Worm (Caenorhabditis elegans) whole organism, young adult: ENCODE results near the gene Y46G5A.18.
A peak's percentile ranks its signal among the peaks of the same experiment; 100 is the strongest.

Source experiments
- B0261.1 ChIP-seq: sonication (generic microtip); optimal IDR thresholded peaks from 2 replicates; lab custom pipeline; 2016; ENCODE audit warnings: mild to moderate bottlenecking, missing genetic modification characterization, moderate library complexity, missing compliant biosample characterization
- B0336.3 ChIP-seq: fragments of 200-800 bp; sonication (Bioruptor generic); IDR thresholded peaks from 2 replicates; pipeline ENCODE4 v1.3.6; 2022; ENCODE audit warnings: missing genetic modification characterization, missing compliant biosample characterization
- D2030.7 ChIP-seq: fragments of 200-800 bp; sonication (Bioruptor generic); IDR thresholded peaks from 2 replicates; pipeline ENCODE4 v1.3.6; 2022; ENCODE audit warnings: missing genetic modification reagents, missing genetic modification characterization, missing compliant biosample characterization
- F23B12.7 ChIP-seq: sonication (generic microtip); optimal IDR thresholded peaks from 2 replicates; lab custom pipeline; 2017; ENCODE audit warnings: missing genetic modification characterization, mild to moderate bottlenecking, missing compliant biosample characterization, antibody characterized with exemption, moderate library complexity; ENCODE audit not compliant: insufficient read depth
- F37B4.10 ChIP-seq: fragments of 200-800 bp; sonication (Bioruptor generic); IDR thresholded peaks from 2 replicates; pipeline ENCODE4 v1.3.6; 2022; ENCODE audit warnings: missing genetic modification characterization, missing compliant biosample characterization
- F52B5.7 ChIP-seq: sonication (generic microtip); optimal IDR thresholded peaks from 2 replicates; lab custom pipeline; 2016; ENCODE audit warnings: mild to moderate bottlenecking, missing genetic modification characterization, missing compliant biosample characterization
- F55B11.4 ChIP-seq: sonication (generic microtip); optimal IDR thresholded peaks from 2 replicates; lab custom pipeline; 2016; ENCODE audit warnings: missing compliant biosample characterization, missing genetic modification characterization, borderline replicate concordance; ENCODE audit not compliant: insufficient read depth
- F57A8.1 ChIP-seq: fragments of 200-800 bp; sonication (Bioruptor generic); optimal IDR thresholded peaks from 2 replicates; lab custom pipeline; 2018; ENCODE audit warnings: mild to moderate bottlenecking, missing genetic modification characterization, moderate library complexity, missing compliant biosample characterization
- F57C9.4 ChIP-seq: sonication (generic microtip); optimal IDR thresholded peaks from 2 replicates; lab custom pipeline; 2017; ENCODE audit warnings: mild to moderate bottlenecking, missing genetic modification characterization, missing compliant biosample characterization
- Y53G8AR.9 ChIP-seq: fragments of 200-800 bp; sonication (Bioruptor generic); conservative IDR thresholded peaks from 2 replicates; pipeline ENCODE4 v1.3.6; 2022; ENCODE audit warnings: missing genetic modification reagents, missing genetic modification characterization, missing compliant biosample characterization
- Y56A3A.18 ChIP-seq: fragments of 200-800 bp; sonication (Bioruptor generic); IDR thresholded peaks from 2 replicates; pipeline ENCODE4 v1.3.6; 2022; ENCODE audit warnings: missing genetic modification reagents, missing genetic modification characterization, missing compliant biosample characterization
- ZK185.1 ChIP-seq: sonication (generic microtip); optimal IDR thresholded peaks from 2 replicates; lab custom pipeline; 2016; ENCODE audit warnings: mild to moderate bottlenecking, missing genetic modification characterization, missing compliant biosample characterization; ENCODE audit not compliant: poor library complexity, severe bottlenecking
- akir-1 ChIP-seq: fragments of 200-800 bp; sonication (Bioruptor generic); optimal IDR thresholded peaks from 2 replicates; lab custom pipeline; 2018; ENCODE audit warnings: mild to moderate bottlenecking, missing genetic modification characterization, moderate library complexity, missing compliant biosample characterization
- aptf-2 ChIP-seq: fragments of 200-800 bp; sonication (Bioruptor generic); conservative IDR thresholded peaks from 2 replicates; pipeline ENCODE4 v1.3.6; 2022; ENCODE audit warnings: missing genetic modification reagents, missing genetic modification characterization, missing compliant biosample characterization
- aptf-3 ChIP-seq: fragments of 200-800 bp; sonication (Bioruptor generic); IDR thresholded peaks from 2 replicates; pipeline ENCODE4 v1.3.6; 2022; ENCODE audit warnings: missing genetic modification characterization, missing compliant biosample characterization
- attf-6 ChIP-seq: fragments of 200-800 bp; sonication (Bioruptor generic); IDR thresholded peaks from 2 replicates; pipeline ENCODE4 v1.3.6; 2022; ENCODE audit warnings: missing genetic modification reagents, missing genetic modification characterization, missing compliant biosample characterization
- ccch-3 ChIP-seq: fragments of 200-800 bp; sonication (Bioruptor generic); optimal IDR thresholded peaks from 2 replicates; lab custom pipeline; 2018; ENCODE audit warnings: mild to moderate bottlenecking, missing genetic modification characterization, missing compliant biosample characterization
- cebp-1 ChIP-seq, 2 experiments: fragments of 200-800 bp in 1 of 2; sonication (Bioruptor generic) in 1 of 2; sonication (generic microtip) in 1 of 2; IDR thresholded peaks in 1 of 2; optimal IDR thresholded peaks in 1 of 2; 2 replicates each; pipeline versions ENCODE4 v1.3.6 to Lab custom; 2017 to 2022; ENCODE audit warnings: missing compliant biosample characterization in 2 of 2, missing genetic modification characterization in 2 of 2, mild to moderate bottlenecking in 1 of 2, missing genetic modification reagents in 1 of 2, moderate library complexity in 1 of 2
- ceh-100 ChIP-seq: fragments of 200-800 bp; sonication (Bioruptor generic); IDR thresholded peaks from 2 replicates; pipeline ENCODE4 v1.3.6; 2022; ENCODE audit warnings: missing genetic modification reagents, missing genetic modification characterization, missing compliant biosample characterization
- chd-7 ChIP-seq: sonication (generic microtip); optimal IDR thresholded peaks from 2 replicates; lab custom pipeline; 2016; ENCODE audit warnings: mild to moderate bottlenecking, missing genetic modification characterization, moderate library complexity, missing compliant biosample characterization
- dox-1 ChIP-seq: fragments of 200-800 bp; sonication (Bioruptor generic); IDR thresholded peaks from 2 replicates; pipeline ENCODE4 v1.3.6; 2022; ENCODE audit warnings: missing genetic modification reagents, missing genetic modification characterization, missing compliant biosample characterization
- efl-1 ChIP-seq: fragments of 150-350 bp; optimal IDR thresholded peaks from 2 replicates; lab custom pipeline; 2014; ENCODE audit warnings: missing biosample characterization, missing genetic modification reagents, missing genetic modification characterization
- fkh-3 ChIP-seq: sonication (generic microtip); optimal IDR thresholded peaks from 2 replicates; lab custom pipeline; 2016; ENCODE audit warnings: mild to moderate bottlenecking, missing genetic modification characterization, missing compliant biosample characterization
- gei-17 ChIP-seq: fragments of 200-800 bp; sonication (Bioruptor generic); optimal IDR thresholded peaks from 2 replicates; lab custom pipeline; 2018; ENCODE audit warnings: mild to moderate bottlenecking, missing genetic modification characterization, missing compliant biosample characterization
- hmg-1.2 ChIP-seq: fragments of 200-800 bp; sonication (Bioruptor generic); IDR thresholded peaks from 2 replicates; pipeline ENCODE4 v1.3.6; 2022; ENCODE audit warnings: missing genetic modification reagents, missing genetic modification characterization, missing compliant biosample characterization
- hrde-1 ChIP-seq: sonication (generic microtip); optimal IDR thresholded peaks from 2 replicates; lab custom pipeline; 2016; ENCODE audit warnings: missing genetic modification characterization, mild to moderate bottlenecking, missing compliant biosample characterization, moderate library complexity, missing genotype, missing genetic modification reagents, borderline replicate concordance
- lin-35 ChIP-seq, 3 experiments: fragments of 150-350 bp in 2 of 3; sonication (generic microtip) in 1 of 3; optimal IDR thresholded peaks; 2 replicates each; lab custom pipeline; 2014 to 2018; ENCODE audit warnings: missing biosample characterization in 3 of 3, missing genetic modification characterization in 3 of 3, missing genetic modification reagents in 3 of 3
- lin-40 ChIP-seq: sonication (generic microtip); optimal IDR thresholded peaks from 2 replicates; lab custom pipeline; 2016; ENCODE audit warnings: missing genetic modification characterization, mild to moderate bottlenecking, missing compliant biosample characterization, missing genotype, missing genetic modification reagents
- lin-54 ChIP-seq: fragments of 200-800 bp; sonication (Bioruptor generic); optimal IDR thresholded peaks from 2 replicates; lab custom pipeline; 2018; ENCODE audit warnings: mild to moderate bottlenecking, missing genetic modification characterization, missing compliant biosample characterization
- lsy-27 ChIP-seq: sonication (generic microtip); optimal IDR thresholded peaks from 2 replicates; lab custom pipeline; 2017; ENCODE audit warnings: missing genetic modification characterization, mild to moderate bottlenecking, missing compliant biosample characterization, antibody characterized with exemption, missing genotype, borderline replicate concordance; ENCODE audit not compliant: insufficient read depth
- madf-3 ChIP-seq: fragments of 200-800 bp; sonication (Bioruptor generic); IDR thresholded peaks from 2 replicates; pipeline ENCODE4 v1.3.6; 2022; ENCODE audit warnings: missing genetic modification reagents, missing genetic modification characterization, missing compliant biosample characterization
- mcd-1 ChIP-seq: fragments of 200-800 bp; sonication (Bioruptor generic); IDR thresholded peaks from 2 replicates; pipeline ENCODE4 v1.3.6; 2022; ENCODE audit warnings: missing genetic modification reagents, missing genetic modification characterization, missing compliant biosample characterization
- mel-28 ChIP-seq: sonication (generic microtip); optimal IDR thresholded peaks from 2 replicates; lab custom pipeline; 2016; ENCODE audit warnings: borderline replicate concordance, mild to moderate bottlenecking, missing genetic modification characterization, missing compliant biosample characterization
- nfyb-1 ChIP-seq: fragments of 200-800 bp; sonication (Bioruptor generic); IDR thresholded peaks from 2 replicates; pipeline ENCODE4 v1.3.6; 2022; ENCODE audit warnings: missing genetic modification reagents, missing genetic modification characterization, missing compliant biosample characterization
- sdz-38 ChIP-seq: sonication (generic microtip); optimal IDR thresholded peaks from 2 replicates; lab custom pipeline; 2016; ENCODE audit warnings: missing genotype, missing genetic modification characterization, missing compliant biosample characterization
- snpc-3.4 ChIP-seq: sonication (generic microtip); optimal IDR thresholded peaks from 2 replicates; lab custom pipeline; 2017; ENCODE audit warnings: missing genetic modification characterization, mild to moderate bottlenecking, missing compliant biosample characterization, antibody characterized with exemption, moderate library complexity, missing genotype, missing genetic modification reagents
- snpc-4 ChIP-seq, 5 experiments: fragments of 150-350 bp in 1 of 5; sonication (generic microtip) in 4 of 5; optimal IDR thresholded peaks; 2 replicates each; lab custom pipeline; 2014 to 2018; ENCODE audit warnings: missing genetic modification characterization in 5 of 5, missing biosample characterization in 3 of 5, antibody characterized with exemption in 2 of 5, mild to moderate bottlenecking in 2 of 5, missing compliant biosample characterization in 2 of 5, missing genotype in 2 of 5, moderate library complexity in 2 of 5, missing genetic modification reagents in 1 of 5
- somi-1 ChIP-seq: fragments of 200-800 bp; sonication (Bioruptor generic); optimal IDR thresholded peaks from 2 replicates; lab custom pipeline; 2018; ENCODE audit warnings: mild to moderate bottlenecking, missing genetic modification characterization, missing compliant biosample characterization
- tbx-9 ChIP-seq: sonication (generic microtip); optimal IDR thresholded peaks from 2 replicates; lab custom pipeline; 2016; ENCODE audit warnings: borderline replicate concordance, missing genetic modification characterization, inconsistent platforms, missing compliant biosample characterization
- zfh-2 ChIP-seq: fragments of 200-800 bp; sonication (Bioruptor generic); conservative IDR thresholded peaks from 2 replicates; pipeline ENCODE4 v1.3.6; 2022; ENCODE audit warnings: missing genetic modification reagents, missing genetic modification characterization, missing compliant biosample characterization
- ztf-18 ChIP-seq: sonication (generic microtip); optimal IDR thresholded peaks from 2 replicates; lab custom pipeline; 2016; ENCODE audit warnings: missing genotype, mild to moderate bottlenecking, missing genetic modification characterization, missing compliant biosample characterization
- ztf-22 ChIP-seq: fragments of 200-800 bp; sonication (Bioruptor generic); optimal IDR thresholded peaks from 2 replicates; lab custom pipeline; 2018; ENCODE audit warnings: mild to moderate bottlenecking, missing genetic modification characterization, moderate library complexity, missing compliant biosample characterization
- ztf-26 ChIP-seq: sonication (generic microtip); optimal IDR thresholded peaks from 2 replicates; lab custom pipeline; 2017; ENCODE audit warnings: missing genetic modification characterization, missing compliant biosample characterization

Gene Y46G5A.18

DNA sequence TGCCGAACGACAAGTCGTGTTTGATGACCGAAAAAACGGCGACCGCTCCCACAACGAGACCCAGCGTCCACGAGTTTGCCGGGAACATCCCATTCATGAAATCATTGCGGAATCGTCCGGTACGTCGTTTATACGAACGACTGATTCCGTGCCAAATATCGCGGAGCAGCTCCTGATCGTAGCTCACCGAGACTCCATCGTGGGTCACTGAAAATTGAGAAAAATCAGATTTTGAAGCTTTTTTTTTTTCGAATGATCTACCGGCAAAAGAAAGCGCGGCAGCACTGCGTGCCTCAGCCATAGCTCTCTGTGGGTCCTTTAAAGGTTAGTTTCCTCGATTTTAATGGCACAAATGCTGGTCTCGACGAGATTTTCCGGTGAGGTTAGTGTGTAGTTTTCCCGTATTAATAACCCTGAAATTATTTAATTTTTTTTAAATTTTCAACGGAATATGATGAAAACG, 9.0 kb downstream of the Y46G5A.18 start, which contains the start of gene cpt-1:
TSS of gene cpt-1 (minus strand) at position 413 of the 463 bp plus-strand sequence.
- TF ChIP-seq mcd-1 (GFP tag; lab: Robert Waterston, UW) (peak; percentile 28; the same call in 1 of the 2 replicates), gei-17 (peak; percentile 23), ztf-22 (GFP tag; lab: Kevin White, UChicago) (no peak), Y53G8AR.9 (GFP tag; lab: Robert Waterston, UW) (peak; percentile 34), efl-1 (GFP tag; lab: Kevin White, UChicago) (no peak), ztf-18 (tag; lab: Kevin White, UChicago) (no peak), zfh-2 (0 out of 2 replicates have a peak, but pooled peaks have one; percentile 19), chd-7 (tag; lab: Kevin White, UChicago) (peak; percentile 4), hrde-1 (tag; lab: Kevin White, UChicago) (no peak), sdz-38 (tag; lab: Kevin White, UChicago) (no peak), cebp-1 (GFP tag; IDR thresholded peaks at IDR 0.05; lab: Robert Waterston, UW) (no peak), cebp-1 (tag; optimal IDR thresholded peaks at IDR 0.05; lab: Kevin White, UChicago) (peak; percentile 15), ceh-100 (GFP tag; lab: Robert Waterston, UW) (no peak)

- TF ChIP-seq B0336.3 (peak; percentile 63), ccch-3 (GFP tag; lab: Kevin White, UChicago) (no peak), cebp-1 (GFP tag; IDR thresholded peaks at IDR 0.05; lab: Robert Waterston, UW) (no peak), cebp-1 (tag; optimal IDR thresholded peaks at IDR 0.05; lab: Kevin White, UChicago) (peak; percentile 39), B0261.1 (tag; lab: Kevin White, UChicago) (no peak), somi-1 (GFP tag; lab: Kevin White, UChicago) (no peak), aptf-3 (GFP tag; lab: Robert Waterston, UW) (no peak), F55B11.4 (tag; lab: Kevin White, UChicago) (no peak), F23B12.7 (tag; lab: Kevin White, UChicago) (no peak), hmg-1.2 (no peak), tbx-9 (no peak), akir-1 (GFP tag; lab: Kevin White, UChicago) (no peak), lsy-27 (no peak), F57C9.4 (tag; lab: Kevin White, UChicago) (peak; percentile 40), snpc-3.4 (no peak), mel-28 (tag; lab: Kevin White, UChicago) (peak; percentile 55), fkh-3 (tag; lab: Kevin White, UChicago) (no peak), D2030.7 (GFP tag; lab: Robert Waterston, UW) (no peak), madf-3 (no peak), aptf-2 (no peak), sdz-38 (tag; lab: Kevin White, UChicago) (no peak), lin-35 (GFP tag; optimal IDR thresholded peaks at IDR 0.05; lab: Kevin White, UChicago) (no peak), zfh-2 (no peak), Y56A3A.18 (GFP tag; lab: Robert Waterston, UW) (0 out of 2 replicates have a peak, but pooled peaks have one; percentile 45), attf-6 (GFP tag; lab: Robert Waterston, UW) (no peak), F52B5.7 (tag; lab: Kevin White, UChicago) (peak; percentile 35), lin-40 (tag; lab: Kevin White, UChicago) (no peak), F37B4.10 (0 out of 2 replicates have a peak, but pooled peaks have one; percentile 76), chd-7 (tag; lab: Kevin White, UChicago) (peak; percentile 19), F57A8.1 (GFP tag; lab: Kevin White, UChicago) (no peak), ztf-26 (tag; lab: Kevin White, UChicago) (peak; percentile 16), ZK185.1 (tag; lab: Kevin White, UChicago) (no peak), nfyb-1 (peak; percentile 57; the same call in 1 of the 2 replicates), snpc-4 (GFP tag; optimal IDR thresholded peaks at IDR 0.05; lab: Kevin White, UChicago) (no peak), snpc-4 (tag; optimal IDR thresholded peaks at IDR 0.05; lab: Kevin White, UChicago) (no peak), lin-54 (GFP tag; lab: Kevin White, UChicago) (no peak), dox-1 (GFP tag; lab: Robert Waterston, UW) (no peak), Y53G8AR.9 (GFP tag; lab: Robert Waterston, UW) (peak; percentile 28; the same call in 1 of the 2 replicates)
Observed at ce11 chrII:12795188-12795587, 9.9 kb downstream of the Y46G5A.18 start.
